Fruit fly (Drosophila melanogaster): ENCODE data around the gene hep.

The hep gene

DNA sequence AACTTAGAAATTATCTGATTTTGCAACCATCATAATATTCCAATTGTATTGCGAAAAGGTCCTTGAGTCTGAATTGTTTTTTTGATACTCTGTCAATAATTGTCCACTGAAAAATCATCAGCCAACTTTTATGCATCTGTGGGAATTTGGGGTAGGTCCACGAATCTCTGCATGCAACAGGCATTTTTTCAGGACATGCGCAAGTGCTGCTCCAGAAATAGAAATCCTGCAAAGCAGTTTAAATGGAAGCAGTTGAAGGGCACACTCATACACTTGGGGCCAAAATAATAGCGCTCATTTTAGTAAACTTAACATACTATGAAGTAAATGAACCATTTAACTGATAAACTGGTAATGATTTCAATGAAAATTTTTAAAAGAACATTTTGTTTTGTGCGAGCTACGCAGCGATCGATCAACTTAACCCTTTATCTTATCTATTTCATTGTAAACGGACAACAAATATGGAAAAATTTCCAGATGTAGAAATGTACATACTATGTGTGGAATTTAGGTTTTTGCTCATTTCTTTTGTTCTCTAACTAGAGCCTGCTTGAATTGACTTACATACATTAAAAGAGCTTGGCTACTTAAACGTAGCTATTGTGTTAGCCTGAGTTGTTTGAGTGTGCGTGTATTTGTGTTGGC lies 40.1 kb upstream of the hep start (continued):
- TF ChIP-seq zfh2 (GFP tag; optimal IDR thresholded peaks at IDR 0.05) (peak; percentile 59), Usf (GFP tag; optimal IDR thresholded peaks at IDR 0.05) (peak; percentile 52), CG15011 (GFP tag; optimal IDR thresholded peaks at IDR 0.05) (peak; percentile 69), bab2 (GFP tag; optimal IDR thresholded peaks at IDR 0.05) (peak; percentile 52), nau (GFP tag; optimal IDR thresholded peaks at IDR 0.05) (peak; percentile 70), Hr51 (GFP tag; optimal IDR thresholded peaks at IDR 0.05) (peak in 1 of 2 experiments; percentile 74), ro (GFP tag; IDR thresholded peaks at IDR 0.05) (no peak), CG18262 (tag; optimal IDR thresholded peaks at IDR 0.05) (peak; percentile 86), Dek (tag; optimal IDR thresholded peaks at IDR 0.05) (peak; percentile 54), CG30431 (GFP tag; optimal IDR thresholded peaks at IDR 0.05) (peak; percentile 61), az2 (GFP tag; optimal IDR thresholded peaks at IDR 0.05) (peak; percentile 67), disco-r (GFP tag; optimal IDR thresholded peaks at IDR 0.05) (peak; percentile 29), CG3847 (GFP tag; IDR thresholded peaks at IDR 0.05) (peak; percentile 32; the same call in 1 of the 2 replicates), tll (GFP tag; optimal IDR thresholded peaks at IDR 0.05) (no peak), CG6813 (GFP tag; optimal IDR thresholded peaks at IDR 0.05) (peak; percentile 1), CG10431 (GFP tag; optimal IDR thresholded peaks at IDR 0.05) (peak; percentile 65), CoRest (tag; optimal IDR thresholded peaks at IDR 0.05) (peak; percentile 85), dmrt99B (tag; optimal IDR thresholded peaks at IDR 0.05) (peak; percentile 83), Taf1 (GFP tag; IDR thresholded peaks at IDR 0.05) (no peak), h (optimal IDR thresholded peaks at IDR 0.05) (no peak), chm (GFP tag; IDR thresholded peaks at IDR 0.05) (0 out of 2 replicates have a peak, but pooled peaks have one; percentile 30), Dip3 (GFP tag; optimal IDR thresholded peaks at IDR 0.05) (peak; percentile 49), CG15514 (GFP tag; optimal IDR thresholded peaks at IDR 0.05) (peak; percentile 21), ab (GFP tag; optimal IDR thresholded peaks at IDR 0.05) (peak; percentile 29), p53 (GFP tag; optimal IDR thresholded peaks at IDR 0.05) (peak; percentile 15), chinmo (GFP tag; IDR thresholded peaks at IDR 0.05; ENCODE audit: partially characterized antibody) (no peak), CG12299 (tag; optimal IDR thresholded peaks at IDR 0.05) (no peak), crol (GFP tag; IDR thresholded peaks at IDR 0.05) (no peak), Oaz (GFP tag; IDR thresholded peaks at IDR 0.05) (no peak), CG1602 (GFP tag; optimal IDR thresholded peaks at IDR 0.05) (peak; percentile 73), nom (GFP tag; optimal IDR thresholded peaks at IDR 0.05) (peak; percentile 41), odd (GFP tag; optimal IDR thresholded peaks at IDR 0.05) (peak; percentile 80), fu2 (GFP tag; optimal IDR thresholded peaks at IDR 0.05) (peak; percentile 45), hbn (GFP tag; IDR thresholded peaks at IDR 0.05; ENCODE audit: partially characterized antibody) (no peak), en (GFP tag; optimal IDR thresholded peaks at IDR 0.05) (peak; percentile 52), zen2 (GFP tag; IDR thresholded peaks at IDR 0.05; ENCODE audit: partially characterized antibody) (no peak), CG9932 (GFP tag; IDR thresholded peaks at IDR 0.05) (peak; percentile 55), sens (GFP tag) (peak; percentile 96), Mes4 (GFP tag; optimal IDR thresholded peaks at IDR 0.05) (peak; percentile 34), pnt (GFP tag; optimal IDR thresholded peaks at IDR 0.05) (peak; percentile 71), eyg (GFP tag; optimal IDR thresholded peaks at IDR 0.05) (peak; percentile 8), CG1647 (GFP tag; optimal IDR thresholded peaks at IDR 0.05) (peak; percentile 40), CG13894 (tag; optimal IDR thresholded peaks at IDR 0.05) (peak; percentile 54), cato (GFP tag; optimal IDR thresholded peaks at IDR 0.05; ENCODE audit: borderline replicate concordance) (no peak), CG31365 (tag; optimal IDR thresholded peaks at IDR 0.05) (peak; percentile 90), CG3407 (GFP tag; optimal IDR thresholded peaks at IDR 0.05) (peak; percentile 35), CG2678 (tag; optimal IDR thresholded peaks at IDR 0.05) (peak; percentile 88), psq (GFP tag; optimal IDR thresholded peaks at IDR 0.05) (no peak), twi (tag; optimal IDR thresholded peaks at IDR 0.05) (peak; percentile 60)

All from whole organism, embryonic.